Fruit fly (Drosophila melanogaster) whole organism, embryonic: ENCODE results near the gene RhoGAP93B.

Source experiments
- Antp ChIP-seq: fragments of 200-800 bp; sonication (Bioruptor generic); optimal IDR thresholded peaks from 3 replicates; lab custom pipeline; 2016; ENCODE audit warnings: missing biosample characterization, missing genetic modification characterization
- BtbVII ChIP-seq: fragments of 200-800 bp; sonication (Bioruptor generic); optimal IDR thresholded peaks from 3 replicates; lab custom pipeline; 2017; ENCODE audit warnings: missing biosample characterization, mild to moderate bottlenecking, missing genetic modification characterization
- CG10321 ChIP-seq: fragments of 200-800 bp; sonication (Bioruptor generic); IDR thresholded peaks from 2 replicates; pipeline ENCODE4 v1.3.6; 2022; ENCODE audit warnings: missing biosample characterization, missing genetic modification characterization
- CG1233 ChIP-seq: fragments of 200-800 bp; sonication (Bioruptor generic); optimal IDR thresholded peaks from 4 replicates; lab custom pipeline; 2018; ENCODE audit warnings: missing biosample characterization, mild to moderate bottlenecking, missing genetic modification characterization
- CG14860 ChIP-seq: fragments of 200-800 bp; sonication (Bioruptor generic); IDR thresholded peaks from 3 replicates; pipeline ENCODE4 v1.3.6; 2022; ENCODE audit warnings: missing biosample characterization, missing genetic modification characterization; ENCODE audit not compliant: partially characterized antibody
- CG1602 ChIP-seq: fragments of 200-800 bp; sonication (Bioruptor generic); optimal IDR thresholded peaks from 3 replicates; lab custom pipeline; 2016; ENCODE audit warnings: missing biosample characterization, missing genetic modification characterization
- CG1603 ChIP-seq: fragments of 200-800 bp; sonication (Bioruptor generic); optimal IDR thresholded peaks from 2 replicates; lab custom pipeline; 2019; ENCODE audit warnings: missing biosample characterization, mild to moderate bottlenecking, missing genetic modification characterization, moderate library complexity
- CG2116 ChIP-seq: fragments of 200-800 bp; sonication (Bioruptor generic); optimal IDR thresholded peaks from 3 replicates; lab custom pipeline; 2018; ENCODE audit warnings: missing biosample characterization, mild to moderate bottlenecking, missing genetic modification characterization
- CG2199 ChIP-seq: fragments of 200-800 bp; sonication (Bioruptor generic); IDR thresholded peaks from 3 replicates; pipeline ENCODE4 v1.3.6; 2022; ENCODE audit warnings: missing biosample characterization, missing genetic modification characterization
- CG34376 ChIP-seq: fragments of 200-800 bp; sonication (Bioruptor generic); optimal IDR thresholded peaks from 2 replicates; lab custom pipeline; 2018; ENCODE audit warnings: missing biosample characterization, mild to moderate bottlenecking, missing genetic modification characterization
- CG3726 ChIP-seq: fragments of 200-800 bp; sonication (Bioruptor generic); IDR thresholded peaks from 3 replicates; pipeline ENCODE4, ENCODE4 v1.3.6; 2022; ENCODE audit warnings: missing biosample characterization, missing genetic modification characterization
- CG4360 ChIP-seq: fragments of 200-800 bp; sonication (Bioruptor generic); IDR thresholded peaks from 2 replicates; pipeline ENCODE4 v1.3.6; 2022; ENCODE audit warnings: missing biosample characterization, missing genetic modification characterization
- CG6254 ChIP-seq: fragments of 200-800 bp; sonication (Bioruptor generic); optimal IDR thresholded peaks from 3 replicates; lab custom pipeline; 2017; ENCODE audit warnings: mild to moderate bottlenecking, missing biosample characterization, missing genetic modification reagents, missing genetic modification characterization
- CG6683 ChIP-seq: fragments of 200-800 bp; sonication (Bioruptor generic); optimal IDR thresholded peaks from 2 replicates; lab custom pipeline; 2017; ENCODE audit warnings: missing biosample characterization, mild to moderate bottlenecking, missing genetic modification characterization, missing genetic modification reagents
- D19A ChIP-seq: fragments of 200-800 bp; optimal IDR thresholded peaks from 3 replicates; lab custom pipeline; 2019; ENCODE audit warnings: missing biosample characterization, mild to moderate bottlenecking, missing genetic modification characterization, moderate library complexity
- Elba2 ChIP-seq: fragments of 200-800 bp; sonication (Bioruptor generic); optimal IDR thresholded peaks from 3 replicates; lab custom pipeline; 2016; ENCODE audit warnings: missing biosample characterization, missing genetic modification characterization
- Hey ChIP-seq: fragments of 200-800 bp; sonication (Bioruptor generic); optimal IDR thresholded peaks from 3 replicates; lab custom pipeline; 2018; ENCODE audit warnings: missing biosample characterization, mild to moderate bottlenecking, missing genetic modification characterization
- Mad ChIP-seq: fragments of 200-800 bp; sonication (Bioruptor generic); optimal IDR thresholded peaks from 2 replicates; lab custom pipeline; 2016; ENCODE audit warnings: missing biosample characterization, missing genetic modification characterization
- Max ChIP-seq: fragments of 200-800 bp; sonication (Bioruptor generic); optimal IDR thresholded peaks from 2 replicates; lab custom pipeline; 2016; ENCODE audit warnings: missing biosample characterization, mild to moderate bottlenecking, missing genetic modification characterization
- Pdp1 ChIP-seq, 2 experiments: fragments of 200-800 bp; sonication (Bioruptor generic); optimal IDR thresholded peaks; 3 replicates each; lab custom pipeline; 2016; ENCODE audit warnings: missing biosample characterization in 2 of 2, missing genetic modification characterization in 2 of 2, mild to moderate bottlenecking in 1 of 2, moderate library complexity in 1 of 2
- Sry-δ ChIP-seq: fragments of 200-800 bp; sonication (Bioruptor generic); optimal IDR thresholded peaks from 2 replicates; lab custom pipeline; 2016; ENCODE audit warnings: missing biosample characterization, missing genetic modification characterization
- Trl ChIP-seq, 3 experiments: fragments of >200 bp in 2 of 3; fragments of 200-800 bp in 1 of 3; sonication (Bioruptor generic) in 1 of 3; optimal IDR thresholded peaks; 2 replicates in 1 of 3; 3 replicates in 2 of 3; lab custom pipeline; 2016 to 2017; ENCODE audit warnings: missing biosample characterization in 1 of 3, missing genetic modification characterization in 1 of 3
- Vsx1 ChIP-seq: fragments of 200-800 bp; sonication (Bioruptor generic); optimal IDR thresholded peaks from 2 replicates; lab custom pipeline; 2017; ENCODE audit warnings: missing biosample characterization, mild to moderate bottlenecking, missing genetic modification characterization, missing genetic modification reagents
- ara ChIP-seq: fragments of 200-800 bp; sonication (Bioruptor generic); IDR thresholded peaks from 2 replicates; pipeline ENCODE4 v1.3.6; 2022; ENCODE audit warnings: missing biosample characterization, missing genetic modification characterization
- bcd ChIP-seq: fragments of 200-800 bp; sonication (Bioruptor generic); optimal IDR thresholded peaks from 2 replicates; lab custom pipeline; 2017; ENCODE audit warnings: missing biosample characterization, mild to moderate bottlenecking, missing genetic modification characterization
- disco-r ChIP-seq: fragments of 200-800 bp; sonication (Bioruptor generic); optimal IDR thresholded peaks from 2 replicates; lab custom pipeline; 2016; ENCODE audit warnings: missing biosample characterization, missing genetic modification characterization
- emc ChIP-seq: fragments of 200-800 bp; sonication (Bioruptor generic); optimal IDR thresholded peaks from 2 replicates; lab custom pipeline; 2016; ENCODE audit warnings: missing biosample characterization, missing genetic modification characterization
- eve ChIP-seq, 2 experiments: fragments of >200 bp; optimal IDR thresholded peaks; 2 replicates each; lab custom pipeline; 2017; ENCODE audit warnings: missing biosample characterization in 2 of 2, missing genetic modification characterization in 2 of 2
- exex ChIP-seq: fragments of 200-800 bp; sonication (Bioruptor generic); optimal IDR thresholded peaks from 4 replicates; lab custom pipeline; 2018; ENCODE audit warnings: missing biosample characterization, mild to moderate bottlenecking, missing genetic modification characterization, moderate library complexity
- lbe ChIP-seq: fragments of 200-800 bp; sonication (Bioruptor generic); optimal IDR thresholded peaks from 2 replicates; lab custom pipeline; 2016; ENCODE audit warnings: missing biosample characterization, mild to moderate bottlenecking, missing genetic modification characterization
- mirr ChIP-seq: fragments of 200-800 bp; sonication (Bioruptor generic); optimal IDR thresholded peaks from 3 replicates; lab custom pipeline; 2018; ENCODE audit warnings: missing biosample characterization, mild to moderate bottlenecking, missing genetic modification characterization
- pnt ChIP-seq: fragments of 200-800 bp; sonication (Bioruptor generic); optimal IDR thresholded peaks from 3 replicates; lab custom pipeline; 2016; ENCODE audit warnings: missing biosample characterization, missing genetic modification characterization
- prd ChIP-seq, 3 experiments: fragments of >200 bp in 2 of 3; fragments of 200-800 bp in 1 of 3; sonication (Bioruptor generic) in 1 of 3; optimal IDR thresholded peaks in 2 of 3; IDR thresholded peaks in 1 of 3; 2 replicates in 2 of 3; 3 replicates in 1 of 3; pipeline versions ENCODE4 v1.3.6 to Lab custom; 2017 to 2022; ENCODE audit warnings: missing biosample characterization in 1 of 3, missing genetic modification characterization in 1 of 3
- row ChIP-seq: fragments of 200-800 bp; sonication (Bioruptor generic); IDR thresholded peaks from 3 replicates; pipeline ENCODE4 v1.3.6; 2022; ENCODE audit warnings: missing biosample characterization, missing genetic modification characterization
- sens ChIP-seq: fragments of 200-800 bp; sonication (Bioruptor generic); peaks from one replicate; lab custom pipeline; 2016; ENCODE audit warnings: missing biosample characterization, missing genetic modification characterization
- shn ChIP-seq: fragments of 200-800 bp; sonication (Bioruptor generic); optimal IDR thresholded peaks from 3 replicates; lab custom pipeline; 2016; ENCODE audit warnings: missing biosample characterization, missing genetic modification characterization
- slp2 ChIP-seq: fragments of 200-800 bp; sonication (Bioruptor generic); optimal IDR thresholded peaks from 2 replicates; lab custom pipeline; 2016; ENCODE audit warnings: missing biosample characterization, missing genetic modification characterization
- sug ChIP-seq: fragments of 200-800 bp; optimal IDR thresholded peaks from 2 replicates; lab custom pipeline; 2019; ENCODE audit warnings: missing biosample characterization, mild to moderate bottlenecking, missing genetic modification characterization, moderate library complexity
- tap ChIP-seq: fragments of 200-800 bp; optimal IDR thresholded peaks from 3 replicates; lab custom pipeline; 2019; ENCODE audit warnings: missing biosample characterization, mild to moderate bottlenecking, missing genetic modification characterization, moderate library complexity
- tll ChIP-seq, 2 experiments: fragments of 200-800 bp in 1 of 2; fragments of >200 bp in 1 of 2; sonication (Bioruptor generic) in 1 of 2; optimal IDR thresholded peaks; 2 replicates each; lab custom pipeline; 2017 to 2019; ENCODE audit warnings: missing biosample characterization in 2 of 2, missing genetic modification characterization in 2 of 2, mild to moderate bottlenecking in 1 of 2, moderate library complexity in 1 of 2
- trem ChIP-seq: fragments of 200-800 bp; optimal IDR thresholded peaks from 3 replicates; lab custom pipeline; 2019; ENCODE audit warnings: missing biosample characterization, mild to moderate bottlenecking, missing genetic modification characterization, moderate library complexity
- zen2 ChIP-seq: fragments of 200-800 bp; sonication (Bioruptor generic); IDR thresholded peaks from 3 replicates; pipeline ENCODE4 v1.3.6; 2022; ENCODE audit warnings: missing biosample characterization, missing genetic modification characterization; ENCODE audit not compliant: partially characterized antibody

The RhoGAP93B gene

dm6 chr3R:21060430-21061245, 37.0 kb downstream of the RhoGAP93B start, which contains the start of gene Mvl (continued):
- TF ChIP-seq tap (no peak), Antp (no peak), row (0 out of 3 replicates have a peak, but pooled peaks have one; percentile 21), shn (GFP tag; lab: Kevin White, UChicago) (no peak), prd (optimal IDR thresholded peaks at IDR 0.05; lab: Kevin White, UChicago) (no peak), prd (GFP tag; IDR thresholded peaks at IDR 0.05; lab: Robert Waterston, UW) (no peak), tll (GFP tag; optimal IDR thresholded peaks at IDR 0.05; lab: Kevin White, UChicago) (peak in 1 of 2 experiments; percentile 82), CG14860 (GFP tag; lab: Robert Waterston, UW) (0 out of 3 replicates have a peak, but pooled peaks have one; percentile 25), CG6254 (GFP tag; lab: Kevin White, UChicago) (peak; percentile 19), CG3726 (GFP tag; lab: Robert Waterston, UW) (no peak), trem (tag; lab: Kevin White, UChicago) (peak; percentile 56), CG34376 (GFP tag; lab: Kevin White, UChicago) (peak; percentile 65), Sry-δ (GFP tag; lab: Kevin White, UChicago) (peak; percentile 38), emc (GFP tag; lab: Kevin White, UChicago) (no peak), CG1602 (GFP tag; lab: Kevin White, UChicago) (no peak), CG6683 (GFP tag; lab: Kevin White, UChicago) (no peak), Max (GFP tag; lab: Kevin White, UChicago) (no peak), mirr (peak; percentile 30)
- TF ChIP-seq, all 482 proteins: peak for 126

dm6 chr3R:21059486-21060356, 37.9 kb downstream of the RhoGAP93B start:
- TF ChIP-seq bcd (GFP tag; lab: Kevin White, UChicago) (no peak), CG4360 (GFP tag; lab: Robert Waterston, UW) (peak; percentile 74), Vsx1 (GFP tag; lab: Kevin White, UChicago) (no peak), Trl (optimal IDR thresholded peaks at IDR 0.05; lab: Kevin White, UChicago) (peak; percentile 72 to 80), Trl (GFP tag; optimal IDR thresholded peaks at IDR 0.05; lab: Kevin White, UChicago) (no peak), Max (GFP tag; lab: Kevin White, UChicago) (peak; percentile 31), lbe (GFP tag; lab: Kevin White, UChicago) (peak; percentile 41), CG1603 (tag; lab: Kevin White, UChicago) (no peak), Hey (tag; lab: Kevin White, UChicago) (peak; percentile 24), eve (GFP tag; optimal IDR thresholded peaks at IDR 0.05; lab: Kevin White, UChicago) (peak in 1 of 2 experiments; percentile 69), CG2199 (GFP tag; lab: Robert Waterston, UW) (peak; percentile 88; the same call in 2 of the 3 replicates), sens (GFP tag; lab: Kevin White, UChicago) (peak; percentile 61), slp2 (no peak), Pdp1 (GFP tag; optimal IDR thresholded peaks at IDR 0.05; lab: Kevin White, UChicago) (peak in 1 of 2 experiments; percentile 56), CG1233 (peak; percentile 1), Elba2 (GFP tag; lab: Kevin White, UChicago) (peak; percentile 62), BtbVII (GFP tag; lab: Kevin White, UChicago) (peak; percentile 23), row (no peak), disco-r (no peak), D19A (peak; percentile 42), sug (tag; lab: Kevin White, UChicago) (peak; percentile 6), pnt (GFP tag; lab: Kevin White, UChicago) (no peak), tap (no peak), ara (GFP tag; lab: Robert Waterston, UW) (no peak), CG10321 (GFP tag; lab: Robert Waterston, UW) (no peak), exex (tag; lab: Kevin White, UChicago) (peak; percentile 73), zen2 (GFP tag; lab: Robert Waterston, UW) (no peak), CG2116 (GFP tag; lab: Kevin White, UChicago) (peak; percentile 4), Mad (GFP tag; lab: Kevin White, UChicago) (no peak)
